Fruit fly (Drosophila melanogaster): ENCODE results near the gene Dmtn.
A peak's percentile ranks its signal among the peaks of the same experiment; 100 is the strongest.

Gene Dmtn

DNA sequence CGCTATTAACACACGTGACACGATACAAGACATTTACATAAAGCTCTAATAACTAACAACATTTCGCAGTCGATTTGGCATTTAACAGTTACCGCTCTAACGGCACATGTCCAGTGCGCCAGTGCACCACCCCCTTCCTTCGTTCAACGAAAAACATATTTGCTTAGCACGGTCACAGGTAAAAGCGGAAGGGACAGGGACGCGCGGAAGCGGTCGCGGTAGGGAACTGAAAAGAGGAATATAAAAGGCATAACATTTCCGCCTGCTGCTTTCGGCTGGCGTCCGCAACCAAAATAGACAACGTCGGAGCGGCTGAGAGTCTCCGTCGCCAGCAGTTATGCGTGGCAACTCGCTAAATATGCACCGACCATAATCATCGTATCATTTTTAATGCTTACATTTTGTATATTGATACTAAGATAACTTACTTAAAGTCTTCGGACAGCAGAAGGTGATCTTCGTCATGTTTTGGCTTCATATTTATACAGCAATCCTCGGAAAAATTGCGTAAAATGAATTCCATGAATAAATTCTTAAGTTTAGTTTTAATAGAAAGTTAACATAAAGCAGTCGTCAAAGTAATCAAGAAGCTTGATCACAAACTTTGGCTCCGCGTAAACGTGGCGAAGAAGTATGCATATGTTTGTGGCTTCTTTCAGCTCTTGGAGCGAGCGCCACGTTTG lies 53.9 kb downstream of the Dmtn start:
- peak; percentile 54; the same call in 1 of the 2 replicates for TF ChIP-seq CG32121 (GFP tag; IDR thresholded peaks at IDR 0.05)
- TF ChIP-seq CG9948 (tag; optimal IDR thresholded peaks at IDR 0.05): peak; percentile 30
- no peak for TF ChIP-seq D1 (tag; optimal IDR thresholded peaks at IDR 0.05)
- TF ChIP-seq EcR (GFP tag; optimal IDR thresholded peaks at IDR 0.05): no peak
- TF ChIP-seq Pif1A (GFP tag; optimal IDR thresholded peaks at IDR 0.05): peak; percentile 59
- TF ChIP-seq rn (GFP tag; IDR thresholded peaks at IDR 0.05): no peak
- 0 out of 2 replicates have a peak, but pooled peaks have one; percentile 22 for TF ChIP-seq Ets98B (GFP tag; IDR thresholded peaks at IDR 0.05)
- peak; percentile 31 for TF ChIP-seq CG17806 (tag; optimal IDR thresholded peaks at IDR 0.05)
- 0 out of 3 replicates have a peak, but pooled peaks have one; percentile 5 for TF ChIP-seq CG4496 (GFP tag; IDR thresholded peaks at IDR 0.05)
- TF ChIP-seq Pif1B (GFP tag; optimal IDR thresholded peaks at IDR 0.05): peak; percentile 27
- no peak for TF ChIP-seq CG10348 (GFP tag; IDR thresholded peaks at IDR 0.05)
- TF ChIP-seq CG34367 (tag; optimal IDR thresholded peaks at IDR 0.05): peak; percentile 6
- TF ChIP-seq CG14655 (GFP tag; optimal IDR thresholded peaks at IDR 0.05): peak; percentile 80
- TF ChIP-seq CG13204 (GFP tag; optimal IDR thresholded peaks at IDR 0.05): no peak
- no peak for TF ChIP-seq gl (tag; optimal IDR thresholded peaks at IDR 0.05)
- peak; percentile 26 for TF ChIP-seq CG15710 (tag; optimal IDR thresholded peaks at IDR 0.05)
- peak; percentile 46; the same call in 1 of the 3 replicates for TF ChIP-seq fd96Ca (GFP tag; IDR thresholded peaks at IDR 0.05)
- TF ChIP-seq CG8159 (tag; optimal IDR thresholded peaks at IDR 0.05): peak; percentile 30
- TF ChIP-seq Snoo (tag; optimal IDR thresholded peaks at IDR 0.05): no peak
- TF ChIP-seq CG8301 (tag; optimal IDR thresholded peaks at IDR 0.05): peak; percentile 75
- TF ChIP-seq CG12605 (GFP tag; IDR thresholded peaks at IDR 0.05): no peak

dm6 chr3R:6351181-6351580 lies 54.5 kb downstream of the Dmtn start:
- no peak; the same call in 1 of the 2 replicates for TF ChIP-seq Ets98B (GFP tag; IDR thresholded peaks at IDR 0.05)
- TF ChIP-seq CG14655 (GFP tag; optimal IDR thresholded peaks at IDR 0.05): no peak
- TF ChIP-seq Pif1A (GFP tag; optimal IDR thresholded peaks at IDR 0.05): no peak
- TF ChIP-seq EcR (GFP tag; optimal IDR thresholded peaks at IDR 0.05): peak; percentile 23
- no peak for TF ChIP-seq CG8159 (tag; optimal IDR thresholded peaks at IDR 0.05)
- no peak for TF ChIP-seq CG8301 (tag; optimal IDR thresholded peaks at IDR 0.05)
- TF ChIP-seq gl (tag; optimal IDR thresholded peaks at IDR 0.05): no peak
- peak; percentile 16; the same call in 1 of the 3 replicates for TF ChIP-seq CG4496 (GFP tag; IDR thresholded peaks at IDR 0.05)

DNA sequence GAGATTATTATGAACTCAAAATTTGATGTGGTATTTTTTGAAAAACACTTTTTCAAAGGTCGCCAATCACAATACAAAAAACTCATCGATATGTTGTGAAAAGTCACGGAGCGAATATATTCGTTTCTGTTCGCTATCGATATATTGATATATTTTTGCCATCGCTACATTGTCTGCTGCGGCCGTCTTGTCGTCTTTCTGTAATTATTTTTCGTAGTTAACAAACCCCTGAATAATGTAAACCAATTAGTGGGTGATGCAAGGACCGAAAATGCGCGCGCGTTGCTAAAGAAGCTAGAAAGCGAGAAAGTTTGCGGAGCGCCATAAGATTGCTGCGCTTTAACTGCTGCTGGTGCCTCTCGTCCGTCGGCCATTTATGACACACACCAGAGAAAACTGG lies 54.9 kb downstream of the Dmtn start, which contains the start of gene Pak:
Gene Pak (plus strand): TSS at position 142 of the 400 bp plus-strand sequence.
- TF ChIP-seq CG4496 (GFP tag; IDR thresholded peaks at IDR 0.05) (no peak), CG17806 (tag; optimal IDR thresholded peaks at IDR 0.05) (no peak), CG8159 (tag; optimal IDR thresholded peaks at IDR 0.05) (no peak), Snoo (tag; optimal IDR thresholded peaks at IDR 0.05) (no peak), gl (tag; optimal IDR thresholded peaks at IDR 0.05) (no peak), CG15710 (tag; optimal IDR thresholded peaks at IDR 0.05) (no peak), D1 (tag; optimal IDR thresholded peaks at IDR 0.05) (no peak), Pif1A (GFP tag; optimal IDR thresholded peaks at IDR 0.05) (no peak)

DNA sequence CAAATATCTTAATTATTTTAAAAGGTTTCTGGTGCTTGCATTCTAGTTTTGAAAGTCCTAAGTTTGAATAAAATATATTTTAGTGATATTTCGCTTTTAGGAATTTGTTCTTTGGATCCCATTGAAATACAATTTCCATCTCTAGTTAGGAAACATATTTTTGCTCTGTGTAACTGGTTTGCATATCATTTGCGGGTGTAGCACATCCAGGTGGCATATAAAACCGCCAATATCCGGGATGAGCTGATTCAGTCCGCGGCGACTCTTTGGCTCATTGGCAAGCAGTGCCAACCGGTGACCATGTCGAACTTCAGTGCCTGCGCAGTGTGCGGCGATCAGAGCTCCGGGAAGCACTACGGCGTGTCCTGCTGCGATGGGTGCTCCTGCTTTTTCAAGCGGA lies 56.8 kb downstream of the Dmtn start, which contains the start of gene Hr83:
Gene Hr83 (plus strand): TSS at position 301 of the 400 bp plus-strand sequence.
- no peak for TF ChIP-seq CG13204 (GFP tag; optimal IDR thresholded peaks at IDR 0.05)
- TF ChIP-seq CG15710 (tag; optimal IDR thresholded peaks at IDR 0.05): no peak
- TF ChIP-seq CG17806 (tag; optimal IDR thresholded peaks at IDR 0.05): no peak
- TF ChIP-seq CG12605 (GFP tag; IDR thresholded peaks at IDR 0.05): no peak
- no peak for TF ChIP-seq EcR (GFP tag; optimal IDR thresholded peaks at IDR 0.05)
- no peak for TF ChIP-seq CG10348 (GFP tag; IDR thresholded peaks at IDR 0.05)
- TF ChIP-seq rn (GFP tag; IDR thresholded peaks at IDR 0.05): no peak
- no peak for TF ChIP-seq Pif1A (GFP tag; optimal IDR thresholded peaks at IDR 0.05)
- no peak for TF ChIP-seq CG9948 (tag; optimal IDR thresholded peaks at IDR 0.05)
- TF ChIP-seq Pif1B (GFP tag; optimal IDR thresholded peaks at IDR 0.05): no peak
- no peak for TF ChIP-seq Ets98B (GFP tag; IDR thresholded peaks at IDR 0.05)
- TF ChIP-seq CG34367 (tag; optimal IDR thresholded peaks at IDR 0.05): no peak
- TF ChIP-seq CG32121 (GFP tag; IDR thresholded peaks at IDR 0.05): no peak
- no peak for TF ChIP-seq CG4496 (GFP tag; IDR thresholded peaks at IDR 0.05)
- TF ChIP-seq CG8301 (tag; optimal IDR thresholded peaks at IDR 0.05): no peak
- no peak for TF ChIP-seq CG8159 (tag; optimal IDR thresholded peaks at IDR 0.05)
- TF ChIP-seq Snoo (tag; optimal IDR thresholded peaks at IDR 0.05): no peak
- TF ChIP-seq CG14655 (GFP tag; optimal IDR thresholded peaks at IDR 0.05): no peak
- TF ChIP-seq D1 (tag; optimal IDR thresholded peaks at IDR 0.05): no peak

DNA sequence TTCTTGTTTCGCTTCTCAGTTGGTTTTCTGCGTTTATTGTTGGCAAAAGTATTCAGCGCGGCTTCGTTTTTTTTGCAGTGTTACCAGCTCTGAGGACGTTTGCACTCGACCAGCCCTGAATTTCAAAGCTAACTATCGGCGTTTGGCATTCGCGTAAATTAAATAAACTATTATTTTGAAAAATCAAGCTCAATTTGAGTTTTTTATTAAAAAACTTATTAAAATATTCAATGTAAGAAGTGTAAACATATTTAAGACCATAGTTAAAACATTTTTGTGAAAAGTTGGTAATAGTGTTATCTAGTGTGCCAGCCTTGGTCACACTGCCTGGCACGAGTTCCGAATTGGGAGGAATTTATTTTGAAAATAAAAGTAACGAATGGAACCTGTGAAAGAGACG lies 59.9 kb downstream of the Dmtn start, which contains the start of the genes SmD2 and CG18048:
Gene SmD2 (minus strand): TSS at position 98 of the 400 bp plus-strand sequence.
Gene CG18048 (plus strand): TSS at position 298 of the 400 bp plus-strand sequence.
- TF ChIP-seq CG34367 (tag; optimal IDR thresholded peaks at IDR 0.05) (no peak), CG14655 (GFP tag; optimal IDR thresholded peaks at IDR 0.05) (no peak), fd96Ca (GFP tag; IDR thresholded peaks at IDR 0.05) (no peak)

Measured in whole organism, pupa.